Fruit fly (Drosophila melanogaster) S2 (cell line): ENCODE results near the gene CG32354.

Source experiments
- CG8478 ChIP-seq: fragments of >200 bp; optimal IDR thresholded peaks from 2 replicates; lab custom pipeline; 2018
- CTCF ChIP-seq, 2 experiments: fragments of >200 bp; optimal IDR thresholded peaks; 2 replicates each; lab custom pipeline; 2018

CG32354 gene

DNA sequence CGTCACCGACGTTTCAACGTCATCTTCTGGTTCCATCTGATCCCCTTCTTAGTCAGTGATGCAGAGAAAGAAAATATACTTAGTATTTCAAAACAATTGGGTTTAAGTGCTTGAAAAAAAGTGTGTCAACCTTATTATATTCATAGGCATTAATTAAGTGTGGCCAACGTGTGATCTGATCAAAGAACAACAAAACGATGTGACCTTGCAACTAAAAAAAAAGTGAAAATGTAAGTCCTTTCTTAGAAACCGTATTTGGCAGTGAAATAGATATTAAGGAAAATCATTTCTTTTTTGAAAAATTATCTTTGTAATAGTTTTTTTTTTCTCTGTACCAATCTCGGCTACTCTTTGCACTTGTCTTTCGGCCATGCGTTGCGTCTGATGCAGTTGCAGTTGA is 37.0 kb downstream of the CG32354 start:
- TF ChIP-seq CG8478 (lab: Kevin White, UChicago) (no peak), CTCF (optimal IDR thresholded peaks at IDR 0.05; lab: Kevin White, UChicago) (no peak)

DNA sequence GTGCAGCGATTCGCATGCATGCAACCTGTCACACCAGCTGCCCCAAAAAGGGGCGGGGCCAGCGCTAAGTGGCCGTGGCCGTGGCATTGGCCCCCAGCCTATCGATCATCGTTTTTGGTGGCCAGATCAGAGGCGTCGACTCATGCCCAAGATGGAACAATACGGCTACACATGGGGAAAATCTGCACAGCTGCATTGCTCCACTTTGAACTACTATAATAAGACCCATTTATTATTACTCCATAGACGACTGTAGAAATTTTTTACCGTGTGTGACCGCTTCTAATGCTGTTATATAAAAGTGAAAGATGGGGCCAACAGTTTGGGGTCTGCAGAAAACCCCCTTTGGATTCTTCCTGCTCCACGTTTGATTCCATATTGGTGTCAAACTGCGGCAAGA is 38.0 kb downstream of the CG32354 start:
- TF ChIP-seq CTCF (optimal IDR thresholded peaks at IDR 0.05; lab: Kevin White, UChicago) (no peak), CG8478 (lab: Kevin White, UChicago) (no peak)

DNA sequence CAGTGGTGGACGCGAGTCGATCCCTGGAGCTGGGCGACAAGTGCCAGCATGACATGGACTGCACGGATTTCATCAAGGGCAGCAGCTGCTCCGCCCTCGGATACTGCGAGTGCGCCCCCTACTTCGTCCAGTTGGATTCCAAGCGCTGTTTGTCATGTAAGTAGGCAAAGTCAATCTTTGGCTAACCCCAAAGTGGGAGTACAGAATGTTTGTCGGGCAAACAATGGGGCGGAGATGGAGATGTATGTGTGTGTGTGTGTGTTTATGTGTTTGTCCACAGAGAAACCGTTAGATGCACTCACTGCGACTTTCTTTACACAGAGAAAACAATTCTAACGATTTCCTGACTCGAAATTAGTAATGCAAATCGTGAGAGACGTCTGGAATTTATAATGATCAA is 42.8 kb downstream of the CG32354 start:
- TF ChIP-seq CTCF (optimal IDR thresholded peaks at IDR 0.05; lab: Kevin White, UChicago) (no peak), CG8478 (lab: Kevin White, UChicago) (no peak)

DNA sequence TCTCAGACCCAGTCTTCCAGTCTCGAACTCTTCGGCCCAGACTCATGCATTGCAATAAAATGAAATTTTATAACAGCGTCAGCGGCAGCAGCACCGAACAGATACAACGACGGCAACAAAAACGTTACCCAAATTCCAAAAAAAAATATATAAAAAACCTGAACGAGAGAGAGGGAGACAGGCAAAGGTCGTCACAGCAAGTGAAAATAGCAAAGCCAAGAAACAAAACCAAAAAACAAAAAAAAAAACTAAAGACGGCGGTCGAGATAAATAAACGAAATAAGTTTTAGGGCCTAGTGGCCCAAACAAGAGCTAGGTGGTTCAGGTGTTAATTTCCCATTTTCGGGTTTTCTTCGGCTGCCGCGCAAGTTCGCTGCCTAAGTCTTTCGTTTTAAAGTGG is 47.9 kb downstream of the CG32354 start:
- no peak for TF ChIP-seq CG8478 (lab: Kevin White, UChicago)
- TF ChIP-seq CTCF (optimal IDR thresholded peaks at IDR 0.05; lab: Kevin White, UChicago): no peak

DNA sequence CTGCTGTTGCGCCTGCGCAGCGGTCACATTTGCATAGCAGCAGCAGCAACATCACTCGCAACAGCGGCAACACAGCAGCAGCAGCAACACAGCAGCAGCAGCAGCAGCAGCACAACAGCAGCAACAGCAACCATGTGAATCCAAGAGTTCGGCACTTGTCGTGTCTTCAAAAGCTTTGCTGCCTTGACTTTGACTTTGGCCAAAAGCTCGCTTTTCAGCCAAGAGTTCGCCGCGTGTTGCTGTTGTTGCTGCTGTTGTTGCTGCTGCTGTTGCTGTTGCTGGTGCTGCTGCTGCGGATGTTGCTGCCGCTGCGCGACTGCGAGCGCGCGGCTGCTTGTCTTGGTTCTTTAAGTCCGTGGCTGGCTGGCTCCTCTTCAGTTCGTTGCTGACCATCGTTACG is 50.0 kb downstream of the CG32354 start, which contains the start of gene ImpE1:
Gene ImpE1 (plus strand): TSS at position 371 of the 400 bp plus-strand sequence.
- TF ChIP-seq CG8478 (lab: Kevin White, UChicago): no peak
- no peak for TF ChIP-seq CTCF (optimal IDR thresholded peaks at IDR 0.05; lab: Kevin White, UChicago)

DNA sequence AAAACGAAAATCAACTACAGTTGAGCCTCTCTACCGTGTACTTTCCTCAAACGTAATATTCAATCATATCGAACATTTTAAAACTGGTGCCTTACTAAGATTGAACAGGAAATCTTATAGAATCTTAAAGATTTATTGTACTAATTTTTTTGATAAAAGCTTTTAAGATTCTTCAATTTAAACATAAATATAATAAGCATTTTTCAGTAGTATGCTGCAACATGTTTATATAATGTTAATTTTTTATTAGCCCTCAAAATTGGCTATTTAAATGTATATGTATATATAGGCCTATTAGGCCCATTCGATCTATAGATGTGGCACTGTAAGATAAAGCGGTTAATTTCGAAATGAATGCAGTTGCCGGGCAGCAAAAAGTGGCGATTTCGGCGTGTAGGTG is 50.5 kb downstream of the CG32354 start:
- TF ChIP-seq CTCF (optimal IDR thresholded peaks at IDR 0.05; lab: Kevin White, UChicago) (no peak), CG8478 (lab: Kevin White, UChicago) (no peak)

DNA sequence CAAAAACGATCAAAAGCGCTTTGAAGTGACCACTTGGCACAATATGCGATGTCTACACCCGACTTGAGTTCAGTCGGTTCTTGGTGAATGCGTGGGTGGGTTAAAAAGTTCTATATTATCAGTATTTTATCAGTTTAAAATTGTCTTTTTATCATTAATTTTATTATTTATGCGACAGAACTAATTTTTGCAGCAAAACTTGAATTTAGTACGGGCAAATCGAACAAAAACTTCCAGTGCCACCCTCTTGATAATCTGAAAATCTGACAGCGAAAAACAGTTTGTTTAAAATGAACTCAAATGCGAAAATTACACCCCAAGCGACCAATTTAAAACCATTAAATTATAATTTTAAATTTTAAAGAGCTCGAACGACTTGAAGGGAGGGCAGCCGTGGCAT is 51.1 kb downstream of the CG32354 start:
- TF ChIP-seq CG8478 (lab: Kevin White, UChicago) (no peak), CTCF (optimal IDR thresholded peaks at IDR 0.05; lab: Kevin White, UChicago) (no peak)

DNA sequence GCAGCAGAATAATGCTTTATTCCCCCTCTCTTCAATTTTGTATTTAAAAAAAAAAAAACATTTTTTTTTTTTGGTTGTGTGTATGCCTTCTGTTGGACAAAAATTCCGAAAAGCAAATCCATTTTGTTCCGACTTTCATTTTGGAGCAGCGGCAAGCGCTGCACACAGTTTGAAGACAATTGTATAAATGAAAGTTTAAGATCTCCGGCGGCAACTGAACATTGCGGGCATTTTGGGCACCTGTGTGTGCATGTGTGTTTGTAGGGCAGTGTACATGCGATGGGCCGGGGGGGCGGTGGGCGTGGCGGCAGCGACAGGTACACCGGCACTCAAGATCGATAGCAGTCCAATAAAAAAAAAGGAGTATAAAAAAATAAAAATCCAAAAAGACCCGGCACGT is 52.5 kb downstream of the CG32354 start:
- TF ChIP-seq CTCF (optimal IDR thresholded peaks at IDR 0.05; lab: Kevin White, UChicago) (no peak), CG8478 (lab: Kevin White, UChicago) (no peak)

DNA sequence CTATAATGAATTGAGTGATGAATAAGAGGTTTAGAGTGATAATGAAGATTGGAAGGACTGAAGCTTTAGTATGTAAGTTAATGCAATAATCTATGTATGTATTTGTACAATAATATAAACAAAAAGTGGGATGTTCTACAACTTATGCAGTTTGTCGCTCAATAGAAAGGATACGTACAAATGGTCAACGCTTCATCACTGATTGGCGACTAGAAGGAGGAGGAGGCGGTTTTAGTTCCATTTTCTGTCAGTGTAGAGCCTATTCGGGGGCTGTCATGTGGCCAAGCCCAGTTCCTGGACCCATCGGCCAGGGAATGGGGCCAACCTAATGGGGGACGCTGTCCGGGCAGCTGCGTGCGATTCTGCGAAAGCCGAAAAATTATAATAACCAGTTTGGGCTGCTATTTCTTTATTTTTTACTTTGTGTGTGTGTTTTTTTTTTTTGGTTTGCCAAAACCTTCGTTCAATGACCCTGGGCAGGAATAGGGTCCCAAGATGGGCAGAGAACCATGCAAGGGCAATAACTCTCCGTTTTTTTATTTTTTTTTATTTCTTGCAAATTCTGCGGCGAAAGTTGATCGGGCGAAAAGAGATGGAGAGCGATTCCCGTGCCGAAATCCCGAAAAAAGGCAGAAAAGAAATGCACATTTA is 53.2 kb downstream of the CG32354 start:
- TF ChIP-seq CG8478 (lab: Kevin White, UChicago) (no peak), CTCF (optimal IDR thresholded peaks at IDR 0.05; lab: Kevin White, UChicago) (no peak)
